Worm (Caenorhabditis elegans): ENCODE data around the gene F35B3.4.

DNA sequence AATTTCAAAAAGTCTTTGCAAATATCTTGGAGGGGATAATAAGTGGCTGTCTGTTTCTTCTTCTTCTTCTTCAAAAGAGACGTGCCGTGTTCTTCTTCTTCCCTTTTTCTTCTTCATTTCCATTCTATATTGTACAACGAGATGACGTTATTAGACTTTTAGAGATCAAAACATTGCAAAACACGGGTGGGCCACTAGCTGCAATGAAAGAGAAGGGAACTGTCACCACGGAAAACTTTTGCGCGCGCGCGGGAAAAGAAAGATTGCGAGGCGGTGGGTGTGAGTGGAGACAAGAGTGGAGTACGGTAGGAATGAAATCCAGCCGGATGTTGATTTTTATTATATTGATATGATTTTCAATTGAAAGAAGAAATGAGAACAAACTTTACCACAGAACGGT is 33.4 kb upstream of the F35B3.4 start:
- TF ChIP-seq him-1 (tag; optimal IDR thresholded peaks at IDR 0.05) (no peak), dao-5 (tag; optimal IDR thresholded peaks at IDR 0.05) (no peak), W03F9.2 (tag; optimal IDR thresholded peaks at IDR 0.05) (no peak)
